Worm (Caenorhabditis elegans): ENCODE results near the gene pccb-1.
A peak's percentile ranks its signal among the peaks of the same experiment; 100 is the strongest.

The pccb-1 gene

DNA sequence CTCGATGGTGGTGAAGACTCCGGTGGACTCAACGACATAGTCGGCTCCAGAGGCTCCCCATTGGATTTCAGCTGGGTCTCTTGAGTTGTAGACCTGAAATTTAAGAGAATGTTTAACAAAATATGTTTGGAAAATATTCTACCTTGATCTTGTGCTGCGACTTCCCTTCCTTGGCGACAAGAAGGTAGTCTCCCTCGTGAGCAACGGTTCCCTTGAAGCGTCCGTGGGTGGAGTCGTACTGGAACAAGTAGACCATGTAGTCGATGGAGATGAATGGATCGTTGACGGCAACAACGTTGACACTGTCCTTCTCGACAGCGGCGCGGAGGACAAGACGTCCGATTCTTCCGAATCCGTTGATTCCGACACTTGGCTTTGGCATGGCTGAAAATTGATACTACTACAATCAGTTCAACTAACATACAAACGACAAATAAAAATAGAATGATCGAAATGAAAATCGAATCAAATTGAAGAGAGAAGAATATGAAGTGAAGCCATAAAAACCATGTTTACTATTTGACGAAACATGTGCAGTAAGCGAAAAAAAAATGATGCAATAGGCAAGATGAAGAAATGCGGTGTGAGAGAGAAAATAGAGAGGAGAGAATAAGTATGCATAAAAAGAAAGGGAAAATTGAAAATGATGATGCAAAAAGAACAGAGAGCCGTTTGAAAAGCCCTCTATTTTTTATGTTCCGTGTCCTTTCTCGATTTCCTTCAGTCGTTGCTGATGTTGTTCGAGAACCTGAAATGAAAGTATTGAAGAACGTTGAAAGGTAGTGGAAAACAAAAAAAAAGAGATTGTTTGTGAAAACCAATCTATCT, 25.2 kb downstream of the pccb-1 start, which contains the start of gene gpd-2 (continued):
- TF ChIP-seq T20F7.1 (GFP tag; optimal IDR thresholded peaks at IDR 0.05) (no peak), daf-8 (GFP tag; IDR thresholded peaks at IDR 0.05) (no peak), daf-16 (GFP tag; optimal IDR thresholded peaks at IDR 0.05) (no peak), daf-16 (tag; optimal IDR thresholded peaks at IDR 0.05) (peak; percentile 26), fos-1 (tag; optimal IDR thresholded peaks at IDR 0.05) (no peak), zfp-2 (tag; optimal IDR thresholded peaks at IDR 0.05) (no peak), madf-9 (GFP tag; conservative IDR thresholded peaks at IDR 0.05) (no peak; the same call in 1 of the 2 replicates), mdt-29 (GFP tag; IDR thresholded peaks at IDR 0.05) (peak; percentile 74), zfp-3 (GFP tag; conservative IDR thresholded peaks at IDR 0.05) (peak; percentile 81; the same call in 1 of the 2 replicates), mes-2 (tag; optimal IDR thresholded peaks at IDR 0.05; ENCODE audit: poor library complexity, severe bottlenecking) (peak; percentile 46), snpc-4 (tag; optimal IDR thresholded peaks at IDR 0.05) (no peak), ZK546.5 (tag; optimal IDR thresholded peaks at IDR 0.05) (no peak), nhr-10 (tag; optimal IDR thresholded peaks at IDR 0.05) (no peak), tra-1 (GFP tag; IDR thresholded peaks at IDR 0.05) (no peak), mep-1 (tag; optimal IDR thresholded peaks at IDR 0.05) (peak; percentile 43), dve-1 (tag; optimal IDR thresholded peaks at IDR 0.05; ENCODE audit: insufficient read depth) (no peak), snpc-1.2 (GFP tag; IDR thresholded peaks at IDR 0.05) (0 out of 2 replicates have a peak, but pooled peaks have one; percentile 22), madf-5 (GFP tag; IDR thresholded peaks at IDR 0.05) (no peak), ceh-62 (tag; optimal IDR thresholded peaks at IDR 0.05) (no peak), mxl-2 (GFP tag; conservative IDR thresholded peaks at IDR 0.05) (no peak), hlh-30 (tag; optimal IDR thresholded peaks at IDR 0.05; ENCODE audit: insufficient read depth) (no peak), dmd-8 (GFP tag; IDR thresholded peaks at IDR 0.05) (no peak), D1046.2 (GFP tag; IDR thresholded peaks at IDR 0.05) (0 out of 2 replicates have a peak, but pooled peaks have one; percentile 46), lim-7 (GFP tag; IDR thresholded peaks at IDR 0.05) (peak; percentile 49; the same call in 1 of the 2 replicates), mxl-3 (GFP tag; optimal IDR thresholded peaks at IDR 0.05) (no peak), aha-1 (tag) (peak; percentile 93), R02D3.7 (tag; optimal IDR thresholded peaks at IDR 0.05) (no peak), nhr-77 (tag; optimal IDR thresholded peaks at IDR 0.05) (no peak), jun-1 (tag; optimal IDR thresholded peaks at IDR 0.05) (no peak), T26A8.4 (GFP tag; IDR thresholded peaks at IDR 0.05) (peak; percentile 73; the same call in 1 of the 2 replicates), pqm-1 (tag; optimal IDR thresholded peaks at IDR 0.05) (peak; percentile 7), lin-39 (tag; optimal IDR thresholded peaks at IDR 0.05) (no peak), lin-38 (GFP tag; IDR thresholded peaks at IDR 0.05) (no peak), ztf-11 (tag; optimal IDR thresholded peaks at IDR 0.05) (no peak), nhr-237 (tag; optimal IDR thresholded peaks at IDR 0.05) (no peak), egl-27 (tag; optimal IDR thresholded peaks at IDR 0.05) (no peak), nhr-25 (tag; optimal IDR thresholded peaks at IDR 0.05; ENCODE audit: borderline replicate concordance, insufficient read depth) (peak; percentile 60), F44E2.7 (GFP tag; IDR thresholded peaks at IDR 0.05) (no peak), Y105C5A.15 (GFP tag; IDR thresholded peaks at IDR 0.05) (0 out of 2 replicates have a peak, but pooled peaks have one; percentile 17), nhr-41 (GFP tag; IDR thresholded peaks at IDR 0.05) (no peak), cey-2 (tag; optimal IDR thresholded peaks at IDR 0.05; ENCODE audit: borderline replicate concordance, insufficient read depth) (no peak), set-16 (GFP tag; IDR thresholded peaks at IDR 0.05) (no peak; the same call in 1 of the 2 replicates), Y5F2A.4 (GFP tag; optimal IDR thresholded peaks at IDR 0.05) (no peak), ctbp-1 (GFP tag; IDR thresholded peaks at IDR 0.05) (no peak)
